Worm (Caenorhabditis elegans) whole organism, mixed stage, embryonic: ENCODE results near the gene ucr-1.

Experiments
- M03D4.4 ChIP-seq: sonication (generic microtip); optimal IDR thresholded peaks from 2 replicates; lab custom pipeline; 2017; ENCODE audit warnings: mild to moderate bottlenecking, missing genetic modification characterization, missing compliant biosample characterization
- elt-3 ChIP-seq: fragments of 150-350 bp; optimal IDR thresholded peaks from 2 replicates; lab custom pipeline; 2014; ENCODE audit warnings: missing biosample characterization, missing genetic modification characterization
- mab-5 ChIP-seq: fragments of 150-350 bp; optimal IDR thresholded peaks from 2 replicates; lab custom pipeline; 2014; ENCODE audit warnings: missing biosample characterization, missing genetic modification characterization
- tbx-8 ChIP-seq: fragments of 200-800 bp; sonication (Bioruptor generic); optimal IDR thresholded peaks from 2 replicates; lab custom pipeline; 2018; ENCODE audit warnings: mild to moderate bottlenecking, missing genetic modification characterization, moderate library complexity, missing compliant biosample characterization
- unc-39 ChIP-seq: fragments of 150-350 bp; optimal IDR thresholded peaks from 2 replicates; lab custom pipeline; 2014; ENCODE audit warnings: missing biosample characterization, missing genetic modification characterization
- ztf-11 ChIP-seq: fragments of 150-350 bp; optimal IDR thresholded peaks from 2 replicates; lab custom pipeline; 2014; ENCODE audit warnings: missing biosample characterization, missing genetic modification characterization

DNA sequence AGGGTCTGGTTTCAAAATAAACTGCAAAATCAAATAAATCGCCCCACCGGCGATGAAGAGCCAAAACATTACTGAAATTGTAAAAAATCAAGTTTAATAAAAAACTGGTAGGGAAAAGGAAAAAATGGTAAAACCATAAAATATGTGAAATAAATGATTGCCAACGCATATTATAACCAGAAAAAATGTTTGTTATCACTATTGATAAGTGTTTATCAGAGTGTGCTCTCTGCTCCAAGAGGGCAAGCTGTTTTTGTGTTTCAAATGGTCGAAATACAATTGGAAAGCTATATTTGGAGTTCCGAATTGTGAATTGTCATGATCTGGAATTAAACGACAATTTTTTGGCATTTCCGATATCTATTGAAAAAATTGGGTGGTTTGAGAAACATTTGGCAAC is 18.3 kb downstream of the ucr-1 start, which contains the start of gene C05D2.8:
- no peak for TF ChIP-seq unc-39 (tag; lab: Kevin White, UChicago)
- TF ChIP-seq M03D4.4 (tag; lab: Kevin White, UChicago), result no peak
- no peak for TF ChIP-seq mab-5 (tag; lab: Kevin White, UChicago)
- no peak for TF ChIP-seq ztf-11
- TF ChIP-seq tbx-8 (GFP tag; lab: Kevin White, UChicago), result no peak
- no peak for TF ChIP-seq elt-3 (tag; lab: Kevin White, UChicago)
